Worm (Caenorhabditis elegans): ENCODE results near the gene sym-1.

DNA sequence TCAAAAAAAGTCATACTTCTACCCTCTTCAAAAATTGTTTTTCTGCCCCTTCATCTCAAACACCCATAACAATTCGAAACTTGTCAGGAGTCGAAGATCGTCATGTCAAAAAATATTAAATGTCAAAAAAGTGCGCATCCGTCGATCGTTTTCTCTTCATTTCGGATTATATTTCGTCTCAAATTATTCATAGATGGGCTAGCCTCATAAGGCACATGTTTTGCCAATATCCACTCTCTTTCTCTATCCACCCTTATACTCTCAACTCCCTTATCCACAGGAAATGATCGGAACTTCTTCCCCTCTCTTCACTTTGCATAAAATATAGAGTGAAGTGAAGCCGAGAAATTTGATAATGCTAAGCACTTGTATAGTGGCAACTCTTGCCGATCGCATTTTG, 52.3 kb downstream of the sym-1 start:
- TF ChIP-seq tbx-2 (tag; optimal IDR thresholded peaks at IDR 0.05) (no peak), ama-1 (optimal IDR thresholded peaks at IDR 0.05) (no peak), gmeb-2 (tag; optimal IDR thresholded peaks at IDR 0.05) (no peak), sdc-2 (tag; optimal IDR thresholded peaks at IDR 0.05) (no peak), sox-4 (tag; optimal IDR thresholded peaks at IDR 0.05) (no peak), ceh-48 (tag; optimal IDR thresholded peaks at IDR 0.05) (no peak), ceh-14 (tag; optimal IDR thresholded peaks at IDR 0.05) (no peak), nfya-1 (tag; optimal IDR thresholded peaks at IDR 0.05) (no peak), eyg-1 (tag; optimal IDR thresholded peaks at IDR 0.05) (no peak)

Data from whole organism, late embryonic.